Worm (Caenorhabditis elegans) whole organism, early embryonic: ENCODE results near the gene JC8.4.

Source experiments
- aly-1 ChIP-seq: sonication (generic microtip); optimal IDR thresholded peaks from 2 replicates; lab custom pipeline; 2016; ENCODE audit warnings: missing genetic modification characterization, missing compliant biosample characterization
- ama-1 ChIP-seq: fragments of 150-350 bp; optimal IDR thresholded peaks from 2 replicates; lab custom pipeline; 2014

ce11 chrIV:13231393-13231792 lies 12.1 kb upstream of the JC8.4 start:
- TF ChIP-seq ama-1 (no peak), aly-1 (tag; lab: Kevin White, UChicago) (no peak)
